Worm (Caenorhabditis elegans) whole organism, L2 larva: Measurements from ENCODE around the gene clc-26.

ENCODE experiments used
- F13H6.1 ChIP-seq: sonication (generic microtip); optimal IDR thresholded peaks from 2 replicates; lab custom pipeline; 2016; ENCODE audit warnings: missing genetic modification characterization, missing compliant biosample characterization
- aly-2 ChIP-seq: fragments of 150-350 bp; optimal IDR thresholded peaks from 2 replicates; lab custom pipeline; 2014; ENCODE audit warnings: missing biosample characterization, missing genetic modification characterization
- ceh-82 ChIP-seq: fragments of 150-350 bp; optimal IDR thresholded peaks from 2 replicates; lab custom pipeline; 2014; ENCODE audit warnings: missing biosample characterization, missing genetic modification characterization
- egl-27 ChIP-seq: sonication (generic microtip); optimal IDR thresholded peaks from 3 replicates; lab custom pipeline; 2017; ENCODE audit warnings: missing biosample characterization, missing genetic modification reagents, missing genetic modification characterization
- fos-1 ChIP-seq: fragments of 150-350 bp; optimal IDR thresholded peaks from 2 replicates; lab custom pipeline; 2014; ENCODE audit warnings: missing biosample characterization, missing genetic modification characterization
- lsy-2 ChIP-seq, 2 experiments: fragments of 150-350 bp in 1 of 2; sonication (generic microtip) in 1 of 2; optimal IDR thresholded peaks; 2 replicates each; lab custom pipeline; 2014 to 2017; ENCODE audit warnings: missing biosample characterization in 2 of 2, missing genetic modification characterization in 2 of 2
- unc-55 ChIP-seq: fragments of 150-350 bp; sonication (generic microtip); optimal IDR thresholded peaks from 3 replicates; lab custom pipeline; 2014; ENCODE audit warnings: missing biosample characterization, missing genetic modification reagents, missing genetic modification characterization
- zag-1 ChIP-seq: fragments of 150-350 bp; optimal IDR thresholded peaks from 2 replicates; lab custom pipeline; 2014; ENCODE audit warnings: missing biosample characterization, missing genetic modification characterization
- ztf-11 ChIP-seq: sonication (generic microtip); optimal IDR thresholded peaks from 2 replicates; lab custom pipeline; 2017; ENCODE audit warnings: missing biosample characterization, missing genetic modification characterization

ce11 chrIII:1040059-1040458, 9.2 kb upstream of the clc-26 start:
- TF ChIP-seq egl-27 (tag; lab: Kevin White, UChicago) = no peak
- TF ChIP-seq aly-2 = no peak
- no peak for TF ChIP-seq zag-1 (tag; lab: Kevin White, UChicago)
- no peak for TF ChIP-seq unc-55 (GFP tag; lab: Kevin White, UChicago)
- no peak for TF ChIP-seq lsy-2 (tag; optimal IDR thresholded peaks at IDR 0.05; lab: Kevin White, UChicago)
- TF ChIP-seq ceh-82 (tag; lab: Kevin White, UChicago) = no peak
- TF ChIP-seq fos-1 (tag; lab: Kevin White, UChicago) = no peak
- no peak for TF ChIP-seq ztf-11
- no peak for TF ChIP-seq F13H6.1
